Fruit fly (Drosophila melanogaster) whole organism, adult: Measurements from ENCODE around the gene CG8852.
A peak's percentile ranks its signal among the peaks of the same experiment; 100 is the strongest.

ENCODE experiments used
- CG11617 ChIP-seq: fragments of 200-800 bp; sonication (Bioruptor generic); optimal IDR thresholded peaks from 2 replicates; lab custom pipeline; 2017; ENCODE audit warnings: mild to moderate bottlenecking, missing biosample characterization, missing genetic modification reagents, missing genetic modification characterization
- CG12768 ChIP-seq: fragments of 200-800 bp; sonication (Bioruptor generic); optimal IDR thresholded peaks from 2 replicates; lab custom pipeline; 2017; ENCODE audit warnings: missing biosample characterization, missing genetic modification characterization, mild to moderate bottlenecking, moderate library complexity, missing genetic modification reagents
- CG14711 ChIP-seq: fragments of 200-800 bp; sonication (Bioruptor generic); optimal IDR thresholded peaks from 2 replicates; lab custom pipeline; 2018; ENCODE audit warnings: missing biosample characterization, mild to moderate bottlenecking, missing genetic modification characterization, moderate library complexity
- CG1620 ChIP-seq: fragments of 200-800 bp; sonication (Bioruptor generic); optimal IDR thresholded peaks from 2 replicates; lab custom pipeline; 2016; ENCODE audit warnings: missing biosample characterization, missing genetic modification characterization
- CG33017 ChIP-seq: fragments of 200-800 bp; sonication (Bioruptor generic); optimal IDR thresholded peaks from 2 replicates; lab custom pipeline; 2018; ENCODE audit warnings: missing biosample characterization, mild to moderate bottlenecking, missing genetic modification characterization, moderate library complexity
- CG5204 ChIP-seq: fragments of 200-800 bp; sonication (Bioruptor generic); optimal IDR thresholded peaks from 2 replicates; lab custom pipeline; 2016; ENCODE audit warnings: missing biosample characterization, missing genetic modification characterization
- CG7045 ChIP-seq: fragments of 200-800 bp; sonication (Bioruptor generic); optimal IDR thresholded peaks from 2 replicates; lab custom pipeline; 2017; ENCODE audit warnings: missing biosample characterization, mild to moderate bottlenecking, missing genetic modification characterization
- CG7101 ChIP-seq: fragments of 200-800 bp; sonication (Bioruptor generic); optimal IDR thresholded peaks from 2 replicates; lab custom pipeline; 2018; ENCODE audit warnings: missing biosample characterization, mild to moderate bottlenecking, missing genetic modification characterization, moderate library complexity
- Clk ChIP-seq: fragments of 200-800 bp; sonication (Bioruptor generic); optimal IDR thresholded peaks from 2 replicates; lab custom pipeline; 2017; ENCODE audit warnings: missing biosample characterization, missing genetic modification characterization
- Crg-1 ChIP-seq: fragments of 200-800 bp; sonication (Bioruptor generic); optimal IDR thresholded peaks from 2 replicates; lab custom pipeline; 2016; ENCODE audit warnings: missing biosample characterization, missing genetic modification characterization
- Hr96 ChIP-seq: fragments of 200-800 bp; sonication (Bioruptor generic); optimal IDR thresholded peaks from 2 replicates; lab custom pipeline; 2016; ENCODE audit warnings: missing biosample characterization, missing genetic modification characterization
- Mnt ChIP-seq: fragments of 200-800 bp; sonication (Bioruptor generic); optimal IDR thresholded peaks from 2 replicates; lab custom pipeline; 2016; ENCODE audit warnings: missing biosample characterization, mild to moderate bottlenecking, missing genetic modification characterization
- bab1 ChIP-seq: fragments of 200-800 bp; sonication (Bioruptor generic); optimal IDR thresholded peaks from 3 replicates; lab custom pipeline; 2019; ENCODE audit warnings: missing biosample characterization, mild to moderate bottlenecking, missing genetic modification characterization, moderate library complexity
- cic ChIP-seq: fragments of 200-800 bp; sonication (Bioruptor generic); optimal IDR thresholded peaks from 2 replicates; lab custom pipeline; 2017; ENCODE audit warnings: missing biosample characterization, mild to moderate bottlenecking, missing genetic modification characterization, moderate library complexity
- cnc ChIP-seq, 2 experiments: fragments of >200 bp; optimal IDR thresholded peaks; 2 replicates each; lab custom pipeline; 2017
- kay ChIP-seq: fragments of 200-800 bp; sonication (Bioruptor generic); peaks from one replicate; lab custom pipeline; 2016; ENCODE audit warnings: missing biosample characterization, missing genetic modification characterization, borderline replicate concordance
- ovo ChIP-seq: fragments of 200-800 bp; sonication (Bioruptor generic); optimal IDR thresholded peaks from 2 replicates; lab custom pipeline; 2016; ENCODE audit warnings: missing biosample characterization, missing genetic modification characterization
- pad ChIP-seq: fragments of 200-800 bp; sonication (Bioruptor generic); optimal IDR thresholded peaks from 3 replicates; lab custom pipeline; 2017; ENCODE audit warnings: missing biosample characterization, missing genetic modification characterization, mild to moderate bottlenecking, moderate library complexity, missing genetic modification reagents
- tj ChIP-seq: fragments of 200-800 bp; sonication (Bioruptor generic); optimal IDR thresholded peaks from 3 replicates; lab custom pipeline; 2017; ENCODE audit warnings: missing biosample characterization, mild to moderate bottlenecking, missing genetic modification characterization, moderate library complexity
- toe ChIP-seq: fragments of 200-800 bp; sonication (Bioruptor generic); optimal IDR thresholded peaks from 2 replicates; lab custom pipeline; 2016; ENCODE audit warnings: missing biosample characterization, missing genetic modification characterization

The CG8852 gene

DNA sequence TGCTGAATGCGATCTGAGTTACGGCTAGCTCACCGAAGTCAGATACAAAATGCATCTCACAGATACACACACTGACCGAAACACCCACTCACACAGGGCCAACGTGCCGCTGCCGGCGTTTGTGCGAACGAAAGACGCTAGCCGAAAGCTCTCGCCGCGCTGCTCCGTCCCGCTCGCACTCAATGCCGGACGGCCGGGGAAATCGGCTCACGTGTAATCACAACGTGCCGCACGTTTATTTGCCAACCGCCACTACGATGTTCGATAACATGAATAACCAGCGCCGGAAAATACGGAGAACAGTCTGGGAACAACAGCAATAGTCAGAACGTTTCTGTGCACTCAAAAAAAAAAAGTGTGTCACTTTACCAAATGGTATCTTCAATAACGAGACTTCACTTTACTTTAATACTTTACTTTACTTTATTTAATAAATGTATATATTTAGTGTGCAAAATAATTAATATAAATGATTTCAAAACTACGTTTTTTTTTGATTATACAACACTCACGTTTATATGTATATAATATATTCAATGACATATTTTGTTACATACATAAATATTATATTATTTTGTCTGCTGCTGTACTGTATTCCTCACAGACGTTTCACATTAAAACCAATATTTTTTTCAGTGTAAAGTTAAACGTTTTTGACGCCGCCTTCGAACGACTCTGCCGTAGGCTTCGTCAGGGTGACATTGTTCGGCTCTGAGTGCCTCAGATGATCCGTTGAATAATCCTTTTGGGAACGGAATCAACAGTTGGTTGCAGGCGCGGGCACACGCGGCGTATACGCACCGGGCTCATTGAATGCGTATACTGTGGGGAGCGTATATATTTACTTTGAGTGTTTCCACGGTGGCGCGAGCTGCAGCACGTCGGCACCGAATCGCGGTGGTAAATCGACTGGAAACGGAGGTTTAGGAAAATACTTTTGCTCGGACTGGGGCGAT, 17.4 kb upstream of the CG8852 start, which contains the start of gene tim:
Gene tim, minus strand, starts transcription at position 911 of the 956 bp plus-strand sequence.
- TF ChIP-seq CG14711 (tag; lab: Kevin White, UChicago) (peak; percentile 77), pad (GFP tag; lab: Kevin White, UChicago) (peak; percentile 72), toe (GFP tag; lab: Kevin White, UChicago) (peak; percentile 36), CG12768 (GFP tag; lab: Kevin White, UChicago) (peak; percentile 68), bab1 (GFP tag; lab: Kevin White, UChicago) (peak; percentile 62), tj (GFP tag; lab: Kevin White, UChicago) (peak; percentile 52), ovo (GFP tag; lab: Kevin White, UChicago) (peak; percentile 59), CG1620 (no peak), Hr96 (GFP tag; lab: Kevin White, UChicago) (peak; percentile 1), Crg-1 (GFP tag; lab: Kevin White, UChicago) (peak; percentile 3), CG11617 (GFP tag; lab: Kevin White, UChicago) (peak; percentile 95), CG33017 (tag; lab: Kevin White, UChicago) (peak; percentile 94), CG7101 (peak; percentile 94), CG5204 (peak; percentile 13), kay (peak; percentile 43), CG7045 (peak; percentile 90), cnc (optimal IDR thresholded peaks at IDR 0.05; lab: Kevin White, UChicago) (no peak), Mnt (GFP tag; lab: Kevin White, UChicago) (peak; percentile 89), Clk (GFP tag; lab: Kevin White, UChicago) (peak; percentile 98), cic (GFP tag; lab: Kevin White, UChicago) (peak; percentile 92)

DNA sequence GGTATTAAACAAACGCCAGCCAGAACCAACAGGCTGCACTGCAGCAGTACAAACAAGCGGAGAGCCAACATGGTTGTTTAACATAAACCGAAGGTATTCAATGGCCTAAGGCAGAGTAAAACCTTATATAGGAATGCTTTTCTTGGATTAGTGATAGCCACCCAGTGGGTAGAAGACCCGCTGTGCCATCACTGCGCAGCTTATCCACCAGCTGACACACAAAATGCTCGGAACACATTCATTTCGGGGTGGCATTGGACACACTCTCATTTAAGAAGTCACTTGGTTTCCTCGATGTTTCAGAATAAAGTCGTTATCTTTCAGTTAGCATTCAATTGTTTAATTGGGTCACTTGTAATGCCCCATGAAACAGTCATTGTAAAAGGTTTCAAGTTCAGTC, 14.9 kb upstream of the CG8852 start, which contains the start of gene CG31954:
Gene CG31954, minus strand, starts transcription at position 101 of the 400 bp plus-strand sequence.
- no peak for TF ChIP-seq cic (GFP tag; lab: Kevin White, UChicago)
- no peak for TF ChIP-seq toe (GFP tag; lab: Kevin White, UChicago)
- no peak for TF ChIP-seq tj (GFP tag; lab: Kevin White, UChicago)
- TF ChIP-seq Mnt (GFP tag; lab: Kevin White, UChicago), result no peak
- TF ChIP-seq Hr96 (GFP tag; lab: Kevin White, UChicago), result no peak
- no peak for TF ChIP-seq CG1620
- TF ChIP-seq pad (GFP tag; lab: Kevin White, UChicago), result no peak
- no peak for TF ChIP-seq CG33017 (tag; lab: Kevin White, UChicago)
- no peak for TF ChIP-seq CG7101
- TF ChIP-seq CG12768 (GFP tag; lab: Kevin White, UChicago), result no peak
- no peak for TF ChIP-seq bab1 (GFP tag; lab: Kevin White, UChicago)
- TF ChIP-seq Clk (GFP tag; lab: Kevin White, UChicago), result no peak
- TF ChIP-seq ovo (GFP tag; lab: Kevin White, UChicago), result no peak
- TF ChIP-seq CG5204, result no peak
- TF ChIP-seq CG11617 (GFP tag; lab: Kevin White, UChicago), result no peak
- no peak for TF ChIP-seq kay

DNA sequence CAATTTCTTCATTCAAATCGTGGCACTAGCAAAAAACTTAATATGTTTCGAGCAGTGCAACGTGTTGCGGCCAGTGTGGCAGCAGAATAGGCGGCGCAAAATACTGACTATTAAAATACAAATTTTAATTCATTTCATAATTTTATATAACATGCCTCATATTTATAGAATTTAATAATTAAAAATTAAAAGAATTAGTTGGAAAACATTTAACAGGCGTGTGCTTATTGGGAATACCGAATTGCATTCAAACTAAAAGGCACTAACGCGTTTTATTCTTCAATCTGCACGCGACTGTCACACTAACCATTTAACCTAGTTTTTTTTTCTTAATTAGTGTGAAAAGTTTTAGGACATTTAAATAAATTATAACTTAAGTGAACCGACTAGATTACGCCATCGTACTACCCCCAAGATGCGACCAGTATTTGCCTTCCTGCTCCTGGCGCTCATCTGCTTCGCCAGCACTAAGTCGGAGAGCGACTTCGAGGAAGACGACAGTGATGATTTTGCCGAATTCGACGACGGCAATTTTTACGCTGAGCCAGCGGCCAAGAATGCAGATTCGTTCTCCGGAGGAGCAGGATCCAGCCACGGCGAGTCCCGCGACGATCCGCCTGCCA, 10.3 kb upstream of the CG8852 start, which contains the start of the genes LeuRS and CG17593:
Gene LeuRS, minus strand, starts transcription at position 88 of the 623 bp plus-strand sequence.
Gene CG17593, plus strand, starts transcription at position 304 of the 623 bp plus-strand sequence.
- TF ChIP-seq CG7045, result no peak
- peak; percentile 50 for TF ChIP-seq tj (GFP tag; lab: Kevin White, UChicago)
- peak; percentile 9 for TF ChIP-seq bab1 (GFP tag; lab: Kevin White, UChicago)
- TF ChIP-seq kay, result peak; percentile 76
- peak; percentile 75 for TF ChIP-seq Mnt (GFP tag; lab: Kevin White, UChicago)

DNA sequence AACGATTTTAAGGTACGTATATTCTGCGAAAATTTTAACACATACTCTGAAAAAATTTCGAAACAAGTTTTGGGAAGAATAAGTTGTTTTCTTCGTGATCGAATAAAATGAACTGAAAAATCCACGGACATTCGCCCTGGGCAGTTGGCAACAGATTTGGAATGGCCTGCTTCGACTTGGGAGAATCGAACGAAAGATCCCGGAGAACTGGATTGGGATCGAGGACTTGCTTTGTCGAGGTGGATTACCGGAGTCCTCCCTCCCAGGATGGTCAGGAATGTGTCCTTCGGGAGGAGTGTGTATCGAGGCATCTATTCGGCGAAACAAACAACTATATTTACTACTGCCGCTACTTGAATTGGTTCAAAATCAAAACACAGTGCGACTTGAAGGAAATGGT, 5.4 kb upstream of the CG8852 start, which contains the start of the genes CG3213 and CG8851:
Gene CG3213, minus strand, starts transcription at position 101 of the 400 bp plus-strand sequence.
Gene CG8851, plus strand, starts transcription at position 127 of the 400 bp plus-strand sequence.
- no peak for TF ChIP-seq tj (GFP tag; lab: Kevin White, UChicago)
- TF ChIP-seq cic (GFP tag; lab: Kevin White, UChicago), result no peak
- no peak for TF ChIP-seq CG33017 (tag; lab: Kevin White, UChicago)
- TF ChIP-seq CG11617 (GFP tag; lab: Kevin White, UChicago), result no peak
- no peak for TF ChIP-seq toe (GFP tag; lab: Kevin White, UChicago)
- TF ChIP-seq ovo (GFP tag; lab: Kevin White, UChicago), result no peak
- TF ChIP-seq CG5204, result no peak
- TF ChIP-seq Mnt (GFP tag; lab: Kevin White, UChicago), result no peak
- TF ChIP-seq bab1 (GFP tag; lab: Kevin White, UChicago), result no peak
- TF ChIP-seq CG7101, result no peak
- TF ChIP-seq CG7045, result no peak
- TF ChIP-seq cnc (optimal IDR thresholded peaks at IDR 0.05; lab: Kevin White, UChicago), result no peak
- TF ChIP-seq CG14711 (tag; lab: Kevin White, UChicago), result no peak
- TF ChIP-seq Clk (GFP tag; lab: Kevin White, UChicago), result no peak

DNA sequence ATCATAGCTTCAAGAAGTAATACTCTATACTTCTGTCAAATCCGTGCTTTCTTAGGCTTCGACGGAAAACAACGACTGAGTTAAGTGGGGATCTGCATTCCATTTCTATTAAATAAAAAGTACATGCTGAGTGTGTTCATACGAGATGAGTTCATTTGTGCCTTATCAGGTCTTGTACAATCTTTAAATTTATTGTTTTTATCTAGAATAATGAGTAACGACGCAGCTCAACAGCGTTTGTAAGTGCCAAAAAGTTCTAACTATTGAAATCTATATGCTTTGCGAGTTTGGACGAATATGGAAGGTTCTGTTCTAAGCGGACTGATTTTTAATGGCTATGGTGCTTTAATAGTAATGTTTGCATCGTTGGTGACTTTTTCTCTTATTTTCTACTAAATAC, 975 bp upstream of the CG8852 start, which contains the start of gene Sr-CIV:
Gene Sr-CIV, minus strand, starts transcription at position 101 of the 400 bp plus-strand sequence.
- TF ChIP-seq ovo (GFP tag; lab: Kevin White, UChicago), result no peak
- TF ChIP-seq tj (GFP tag; lab: Kevin White, UChicago), result no peak
- TF ChIP-seq toe (GFP tag; lab: Kevin White, UChicago), result no peak
- peak; percentile 4 for TF ChIP-seq kay
